Fruit fly (Drosophila melanogaster) whole organism, wandering third instar larva: ENCODE data around the gene AkhR.

Experiments used
- CG32264 ChIP-seq: fragments of 200-800 bp; sonication (Bioruptor generic); optimal IDR thresholded peaks from 2 replicates; lab custom pipeline; 2016; ENCODE audit warnings: missing biosample characterization, missing genetic modification characterization
- CG9705 ChIP-seq: fragments of 200-800 bp; sonication (Bioruptor generic); optimal IDR thresholded peaks from 2 replicates; lab custom pipeline; 2018; ENCODE audit warnings: missing biosample characterization, mild to moderate bottlenecking, missing genetic modification characterization
- CrebA ChIP-seq: fragments of 200-800 bp; sonication (Bioruptor generic); optimal IDR thresholded peaks from 2 replicates; lab custom pipeline; 2016; ENCODE audit warnings: missing biosample characterization, mild to moderate bottlenecking, missing genetic modification characterization, borderline replicate concordance
- Dif ChIP-seq: fragments of 200-275, 200-300 bp; sonication (Bioruptor generic); optimal IDR thresholded peaks from 2 replicates; lab custom pipeline; 2018; ENCODE audit warnings: missing biosample characterization, missing genetic modification characterization; ENCODE audit not compliant: partially characterized antibody
- HLH106 ChIP-seq: fragments of 200-800 bp; optimal IDR thresholded peaks from 3 replicates; lab custom pipeline; 2019; ENCODE audit warnings: missing biosample characterization, mild to moderate bottlenecking, missing genetic modification characterization, moderate library complexity
- Hnf4 ChIP-seq: fragments of 200-800 bp; sonication (Bioruptor generic); optimal IDR thresholded peaks from 2 replicates; lab custom pipeline; 2016; ENCODE audit warnings: missing biosample characterization, mild to moderate bottlenecking, missing genetic modification characterization
- Hr78 ChIP-seq: fragments of >200 bp; optimal IDR thresholded peaks from 2 replicates; lab custom pipeline; 2017; ENCODE audit warnings: missing biosample characterization, missing genetic modification characterization
- Hr83 ChIP-seq: fragments of 200-300 bp; sonication (Bioruptor generic); optimal IDR thresholded peaks from 2 replicates; lab custom pipeline; 2016; ENCODE audit warnings: missing biosample characterization, mild to moderate bottlenecking, missing genetic modification characterization, moderate library complexity; ENCODE audit not compliant: poor library complexity, severe bottlenecking
- Jra ChIP-seq: sonication (Bioruptor generic); optimal IDR thresholded peaks from 2 replicates; lab custom pipeline; 2016; ENCODE audit warnings: missing biosample characterization, missing genetic modification characterization
- Mio ChIP-seq: sonication (Bioruptor generic); optimal IDR thresholded peaks from 2 replicates; lab custom pipeline; 2016; ENCODE audit warnings: missing biosample characterization, missing genetic modification characterization
- Myc ChIP-seq: fragments of >200 bp; optimal IDR thresholded peaks from 2 replicates; lab custom pipeline; 2017
- OdsH ChIP-seq: fragments of 200-800 bp; sonication (Bioruptor generic); optimal IDR thresholded peaks from 2 replicates; lab custom pipeline; 2016; ENCODE audit warnings: missing biosample characterization, mild to moderate bottlenecking, missing genetic modification characterization
- Rel ChIP-seq, 2 experiments: fragments of 200-800 bp; sonication (Bioruptor generic) in 1 of 2; optimal IDR thresholded peaks; 2 replicates in 1 of 2; 3 replicates in 1 of 2; lab custom pipeline; 2016 to 2019; ENCODE audit warnings: mild to moderate bottlenecking in 2 of 2, missing biosample characterization in 2 of 2, missing genetic modification characterization in 2 of 2, moderate library complexity in 1 of 2
- Sp1 ChIP-seq: fragments of 200-800 bp; sonication (Bioruptor generic); optimal IDR thresholded peaks from 3 replicates; lab custom pipeline; 2019; ENCODE audit warnings: missing biosample characterization, mild to moderate bottlenecking, missing genetic modification characterization, moderate library complexity
- Vsx2 ChIP-seq: fragments of 200-300, 225-300 bp; sonication (Bioruptor generic); optimal IDR thresholded peaks from 2 replicates; lab custom pipeline; 2018; ENCODE audit warnings: missing biosample characterization, missing genetic modification characterization; ENCODE audit not compliant: partially characterized antibody
- br ChIP-seq: fragments of 200-800 bp; sonication (Bioruptor generic); optimal IDR thresholded peaks from 2 replicates; lab custom pipeline; 2016; ENCODE audit warnings: missing biosample characterization, missing genetic modification characterization
- brk ChIP-seq: fragments of 200-800 bp; sonication (Bioruptor generic); optimal IDR thresholded peaks from 2 replicates; lab custom pipeline; 2016; ENCODE audit warnings: missing biosample characterization, mild to moderate bottlenecking, missing genetic modification characterization
- dl ChIP-seq, 2 experiments: fragments of 175-275, 200-275 bp in 1 of 2; fragments of 200-275 bp in 1 of 2; sonication (Bioruptor generic); optimal IDR thresholded peaks; lab custom pipeline; 2018; ENCODE audit warnings: mild to moderate bottlenecking in 2 of 2, missing biosample characterization in 2 of 2, missing genetic modification characterization in 2 of 2, moderate library complexity in 2 of 2; ENCODE audit not compliant: partially characterized antibody in 2 of 2, insufficient read depth in 1 of 2
- dmrt93B ChIP-seq: fragments of 200-800 bp; sonication (Bioruptor generic); optimal IDR thresholded peaks from 2 replicates; lab custom pipeline; 2018; ENCODE audit warnings: missing biosample characterization, mild to moderate bottlenecking, missing genetic modification characterization
- dsf ChIP-seq: sonication (Bioruptor generic); optimal IDR thresholded peaks from 2 replicates; lab custom pipeline; 2016; ENCODE audit warnings: missing biosample characterization, missing genetic modification characterization, borderline replicate concordance
- ey ChIP-seq: fragments of 200-800 bp; sonication (Bioruptor generic); optimal IDR thresholded peaks from 2 replicates; lab custom pipeline; 2016; ENCODE audit warnings: missing biosample characterization, missing genetic modification characterization
- foxo ChIP-seq, 2 experiments: fragments of 200-800 bp; sonication (Bioruptor generic); optimal IDR thresholded peaks; 2 replicates in 1 of 2; 3 replicates in 1 of 2; lab custom pipeline; 2016 to 2017; ENCODE audit warnings: missing biosample characterization in 2 of 2, missing genetic modification characterization in 2 of 2
- fru ChIP-seq: fragments of 200-800 bp; sonication (Bioruptor generic); optimal IDR thresholded peaks from 3 replicates; lab custom pipeline; 2016; ENCODE audit warnings: missing biosample characterization, mild to moderate bottlenecking, missing genetic modification characterization
- h ChIP-seq: fragments of 200-800 bp; sonication (Bioruptor generic); optimal IDR thresholded peaks from 3 replicates; lab custom pipeline; 2016; ENCODE audit warnings: missing biosample characterization, mild to moderate bottlenecking, missing genetic modification characterization
- jim ChIP-seq: fragments of 175-275, 200-325 bp; sonication (Bioruptor generic); optimal IDR thresholded peaks from 2 replicates; lab custom pipeline; 2016; ENCODE audit warnings: missing biosample characterization, mild to moderate bottlenecking, missing genetic modification characterization
- lola ChIP-seq: fragments of >200 bp; optimal IDR thresholded peaks from 2 replicates; lab custom pipeline; 2017; ENCODE audit warnings: missing biosample characterization, missing genetic modification characterization
- pan ChIP-seq: fragments of >200 bp; optimal IDR thresholded peaks from 2 replicates; lab custom pipeline; 2017
- psq ChIP-seq: fragments of 200-800 bp; sonication (Bioruptor generic); optimal IDR thresholded peaks from 3 replicates; lab custom pipeline; 2017; ENCODE audit warnings: missing biosample characterization, mild to moderate bottlenecking, missing genetic modification characterization, moderate library complexity
- rgr ChIP-seq: fragments of 200-800 bp; sonication (Bioruptor generic); optimal IDR thresholded peaks from 3 replicates; lab custom pipeline; 2016; ENCODE audit warnings: missing biosample characterization, mild to moderate bottlenecking, missing genetic modification characterization
- sage ChIP-seq: fragments of 200-800 bp; sonication (Bioruptor generic); optimal IDR thresholded peaks from 2 replicates; lab custom pipeline; 2016; ENCODE audit warnings: missing biosample characterization, mild to moderate bottlenecking, missing genetic modification characterization
- sv ChIP-seq: fragments of 200-800 bp; sonication (Bioruptor generic); optimal IDR thresholded peaks from 3 replicates; lab custom pipeline; 2016; ENCODE audit warnings: missing biosample characterization, missing genetic modification characterization
- woc ChIP-seq: sonication (Bioruptor generic); optimal IDR thresholded peaks from 2 replicates; lab custom pipeline; 2016; ENCODE audit warnings: missing biosample characterization, mild to moderate bottlenecking, missing genetic modification characterization

Gene AkhR

dm6 chr2L:6686612-6687011, 29.4 kb downstream of the AkhR start, which contains the start of gene CG11327:
Gene CG11327 (minus strand): TSS chr2L:6686712.
- TF ChIP-seq Sp1 (GFP tag; lab: Kevin White, UChicago): no peak
- no peak for TF ChIP-seq Dif (GFP tag; lab: Kevin White, UChicago)

dm6 chr2L:6683992-6684882, 31.7 kb downstream of the AkhR start, which contains the start of gene Nhe3:
Gene Nhe3 (minus strand): TSS chr2L:6684364.
- TF ChIP-seq Hr83 (GFP tag; lab: Kevin White, UChicago) (peak; percentile 44), rgr (GFP tag; lab: Kevin White, UChicago) (peak; percentile 78), foxo (GFP tag; optimal IDR thresholded peaks at IDR 0.05; lab: Kevin White, UChicago) (peak in 1 of 2 experiments; percentile 84), sv (GFP tag; lab: Kevin White, UChicago) (peak; percentile 86), CG9705 (peak; percentile 53), brk (GFP tag; lab: Kevin White, UChicago) (no peak), fru (peak; percentile 42), Rel (GFP tag; optimal IDR thresholded peaks at IDR 0.05; lab: Kevin White, UChicago) (no peak), Rel (tag; optimal IDR thresholded peaks at IDR 0.05; lab: Kevin White, UChicago) (peak; percentile 46), Hr78 (no peak), woc (GFP tag; lab: Kevin White, UChicago) (peak; percentile 76), dsf (peak; percentile 37), h (GFP tag; lab: Kevin White, UChicago) (peak; percentile 85), CG32264 (no peak), pan (no peak), Hnf4 (GFP tag; lab: Kevin White, UChicago) (peak; percentile 75), Jra (GFP tag; lab: Kevin White, UChicago) (peak; percentile 68), psq (GFP tag; lab: Kevin White, UChicago) (peak; percentile 63), Myc (lab: Kevin White, UChicago) (no peak), CrebA (GFP tag; lab: Kevin White, UChicago) (no peak), dmrt93B (peak; percentile 2), OdsH (GFP tag; lab: Kevin White, UChicago) (peak; percentile 82), Sp1 (GFP tag; lab: Kevin White, UChicago) (peak; percentile 72), HLH106 (tag; lab: Kevin White, UChicago) (peak; percentile 77), Vsx2 (GFP tag; lab: Kevin White, UChicago) (peak; percentile 32), ey (GFP tag; lab: Kevin White, UChicago) (peak; percentile 82), br (GFP tag; lab: Kevin White, UChicago) (peak; percentile 80), sage (GFP tag; lab: Kevin White, UChicago) (peak; percentile 24), jim (peak; percentile 61), Mio (GFP tag; lab: Kevin White, UChicago) (no peak)

- no peak for TF ChIP-seq ey (GFP tag; lab: Kevin White, UChicago)
- TF ChIP-seq sage (GFP tag; lab: Kevin White, UChicago): no peak
- no peak for TF ChIP-seq Rel (GFP tag; optimal IDR thresholded peaks at IDR 0.05; lab: Kevin White, UChicago)
- TF ChIP-seq Rel (tag; optimal IDR thresholded peaks at IDR 0.05; lab: Kevin White, UChicago): no peak
- TF ChIP-seq sv (GFP tag; lab: Kevin White, UChicago): no peak
- no peak for TF ChIP-seq Sp1 (GFP tag; lab: Kevin White, UChicago)
- TF ChIP-seq Jra (GFP tag; lab: Kevin White, UChicago): no peak
- TF ChIP-seq lola (GFP tag; lab: Kevin White, UChicago): no peak
- TF ChIP-seq OdsH (GFP tag; lab: Kevin White, UChicago): no peak
- TF ChIP-seq dl (GFP tag; optimal IDR thresholded peaks at IDR 0.05; lab: Kevin White, UChicago; ENCODE audit: insufficient read depth in 1 of 2, partially characterized antibody in 2 of 2): no peak
- TF ChIP-seq CrebA (GFP tag; lab: Kevin White, UChicago): no peak
- TF ChIP-seq Mio (GFP tag; lab: Kevin White, UChicago): no peak
- TF ChIP-seq, all 38 proteins: peak for 0
These were observed 33.1 kb downstream of the AkhR start for dm6 chr2L:6682909-6683308.
